Worm (Caenorhabditis elegans) whole organism, L1 larva: ENCODE data around the gene D1025.1.

Source experiments
- F16B12.6 ChIP-seq: fragments of 150-350 bp; optimal IDR thresholded peaks from 2 replicates; lab custom pipeline; 2014; ENCODE audit warnings: missing biosample characterization, missing genetic modification characterization
- Y116A8C.19 ChIP-seq: sonication (generic microtip); optimal IDR thresholded peaks from 2 replicates; lab custom pipeline; 2016; ENCODE audit warnings: missing compliant biosample characterization, missing genetic modification characterization, borderline replicate concordance
- alr-1 ChIP-seq: fragments of 200-800 bp; sonication (Bioruptor generic); optimal IDR thresholded peaks from 2 replicates; lab custom pipeline; 2018; ENCODE audit warnings: borderline replicate concordance, mild to moderate bottlenecking, missing genetic modification characterization, missing compliant biosample characterization
- dpl-1 ChIP-seq, 3 experiments: fragments of 150-350 bp in 2 of 3; sonication (generic microtip) in 1 of 3; optimal IDR thresholded peaks; 2 replicates each; lab custom pipeline; 2014 to 2017; ENCODE audit warnings: missing biosample characterization in 3 of 3, missing genetic modification characterization in 3 of 3, missing genetic modification reagents in 3 of 3
- mab-9 ChIP-seq: fragments of 200-800 bp; sonication (Bioruptor generic); IDR thresholded peaks from 2 replicates; pipeline ENCODE4 v1.3.6; 2022; ENCODE audit warnings: missing genetic modification reagents, missing genetic modification characterization, missing compliant biosample characterization
- mef-2 ChIP-seq: fragments of 150-350 bp; optimal IDR thresholded peaks from 2 replicates; lab custom pipeline; 2014; ENCODE audit warnings: missing biosample characterization, missing genetic modification characterization
- nhr-71 ChIP-seq: sonication (generic microtip); optimal IDR thresholded peaks from 2 replicates; lab custom pipeline; 2016; ENCODE audit warnings: mild to moderate bottlenecking, missing genetic modification characterization, moderate library complexity, missing compliant biosample characterization
- pqm-1 ChIP-seq: sonication (generic microtip); optimal IDR thresholded peaks from 3 replicates; lab custom pipeline; 2017; ENCODE audit warnings: missing biosample characterization, missing genetic modification characterization

ce11 chrX:14545543-14545942 is 25.0 kb downstream of the D1025.1 start, which contains the start of gene enri-2:
- TF ChIP-seq mef-2 (tag; lab: Kevin White, UChicago) (no peak), alr-1 (tag; lab: Kevin White, UChicago) (no peak), pqm-1 (tag; lab: Kevin White, UChicago) (no peak), mab-9 (GFP tag; lab: Robert Waterston, UW) (no peak), F16B12.6 (tag; lab: Kevin White, UChicago) (no peak), Y116A8C.19 (no peak), nhr-71 (tag; lab: Kevin White, UChicago) (no peak), dpl-1 (GFP tag; optimal IDR thresholded peaks at IDR 0.05; lab: Kevin White, UChicago) (no peak)
